Worm (Caenorhabditis elegans) whole organism, L3 larva: Measurements from ENCODE around the gene F53B1.9.

Source experiments
- ama-1 ChIP-seq: fragments of 150-350 bp; optimal IDR thresholded peaks from 2 replicates; lab custom pipeline; 2018
- egl-27 ChIP-seq: sonication (generic microtip); optimal IDR thresholded peaks from 4 replicates; lab custom pipeline; 2017; ENCODE audit warnings: missing biosample characterization, missing genetic modification reagents, missing genetic modification characterization
- elt-2 ChIP-seq: sonication (generic microtip); optimal IDR thresholded peaks from 2 replicates; lab custom pipeline; 2016; ENCODE audit warnings: missing genetic modification reagents, mild to moderate bottlenecking, missing genetic modification characterization, missing compliant biosample characterization
- fkh-2 ChIP-seq: fragments of 150-350 bp; optimal IDR thresholded peaks from 2 replicates; lab custom pipeline; 2014; ENCODE audit warnings: missing biosample characterization, missing genetic modification reagents, missing genetic modification characterization
- fos-1 ChIP-seq: fragments of 150-350 bp; optimal IDR thresholded peaks from 2 replicates; lab custom pipeline; 2014; ENCODE audit warnings: missing biosample characterization, missing genetic modification characterization
- hmg-11 ChIP-seq: sonication (generic microtip); optimal IDR thresholded peaks from 2 replicates; lab custom pipeline; 2016; ENCODE audit warnings: missing genetic modification characterization, missing compliant biosample characterization
- jun-1 ChIP-seq: fragments of 150-350 bp; optimal IDR thresholded peaks from 2 replicates; lab custom pipeline; 2014; ENCODE audit warnings: missing biosample characterization, missing genetic modification reagents, missing genetic modification characterization
- mdl-1 ChIP-seq: fragments of 150-350 bp; optimal IDR thresholded peaks from 2 replicates; lab custom pipeline; 2014; ENCODE audit warnings: missing biosample characterization, missing genetic modification characterization
- nhr-11 ChIP-seq: fragments of 150-350 bp; optimal IDR thresholded peaks from 2 replicates; lab custom pipeline; 2014; ENCODE audit warnings: missing biosample characterization, missing genetic modification characterization
- nhr-25 ChIP-seq: sonication (generic microtip); optimal IDR thresholded peaks from 2 replicates; lab custom pipeline; 2017; ENCODE audit warnings: missing biosample characterization, missing genetic modification characterization
- pha-4 ChIP-seq: fragments of 150-350 bp; optimal IDR thresholded peaks from 2 replicates; lab custom pipeline; 2014; ENCODE audit warnings: missing biosample characterization, missing genetic modification reagents, missing genetic modification characterization
- sea-2 ChIP-seq: fragments of 150-350 bp; sonication (generic microtip); optimal IDR thresholded peaks from 4 replicates; lab custom pipeline; 2014; ENCODE audit warnings: missing biosample characterization, missing genetic modification reagents, missing genetic modification characterization
- zag-1 ChIP-seq: fragments of 150-350 bp; optimal IDR thresholded peaks from 2 replicates; lab custom pipeline; 2014; ENCODE audit warnings: missing biosample characterization, missing genetic modification characterization

- no peak for TF ChIP-seq fkh-2 (tag; lab: Kevin White, UChicago)
- no peak for TF ChIP-seq ama-1
- no peak for TF ChIP-seq egl-27 (tag; lab: Kevin White, UChicago)
- TF ChIP-seq zag-1 (tag; lab: Kevin White, UChicago): no peak
- no peak for TF ChIP-seq elt-2 (tag; lab: Kevin White, UChicago)
- no peak for TF ChIP-seq pha-4 (tag; lab: Kevin White, UChicago)
- TF ChIP-seq fos-1 (tag; lab: Kevin White, UChicago): no peak
- TF ChIP-seq nhr-11: no peak
- no peak for TF ChIP-seq hmg-11 (tag; lab: Kevin White, UChicago)
- TF ChIP-seq sea-2 (GFP tag; lab: Kevin White, UChicago): no peak
- TF ChIP-seq nhr-25: no peak
- no peak for TF ChIP-seq mdl-1 (tag; lab: Kevin White, UChicago)
- no peak for TF ChIP-seq jun-1
Observed at ce11 chrX:2093169-2093568, 38.5 kb downstream of the F53B1.9 start, which contains the start of gene col-164.
